Worm (Caenorhabditis elegans) whole organism, L1 larva: ENCODE measurements around the gene attf-2.

Source experiments
- C16A3.4 ChIP-seq: fragments of 150-350 bp; optimal IDR thresholded peaks from 2 replicates; lab custom pipeline; 2014; ENCODE audit warnings: missing biosample characterization, missing genetic modification characterization
- C34B4.2 ChIP-seq: sonication (generic microtip); optimal IDR thresholded peaks from 2 replicates; lab custom pipeline; 2017; ENCODE audit warnings: mild to moderate bottlenecking, missing genetic modification characterization, missing compliant biosample characterization
- F16B12.6 ChIP-seq: fragments of 150-350 bp; optimal IDR thresholded peaks from 2 replicates; lab custom pipeline; 2014; ENCODE audit warnings: missing biosample characterization, missing genetic modification characterization
- alr-1 ChIP-seq: fragments of 200-800 bp; sonication (Bioruptor generic); optimal IDR thresholded peaks from 2 replicates; lab custom pipeline; 2018; ENCODE audit warnings: borderline replicate concordance, mild to moderate bottlenecking, missing genetic modification characterization, missing compliant biosample characterization
- blmp-1 ChIP-seq: fragments of 150-350 bp; optimal IDR thresholded peaks from 2 replicates; lab custom pipeline; 2014; ENCODE audit warnings: missing biosample characterization, missing genetic modification characterization
- ceh-63 ChIP-seq: fragments of 200-800 bp; sonication (Bioruptor generic); optimal IDR thresholded peaks from 2 replicates; lab custom pipeline; 2018; ENCODE audit warnings: mild to moderate bottlenecking, missing genetic modification characterization, missing compliant biosample characterization
- ceh-8 ChIP-seq: fragments of 200-800 bp; sonication (Bioruptor generic); optimal IDR thresholded peaks from 2 replicates; lab custom pipeline; 2018; ENCODE audit warnings: mild to moderate bottlenecking, missing genetic modification characterization, moderate library complexity, missing compliant biosample characterization
- ces-1 ChIP-seq: fragments of 150-350 bp; optimal IDR thresholded peaks from 2 replicates; lab custom pipeline; 2014; ENCODE audit warnings: missing biosample characterization, missing genetic modification reagents, missing genetic modification characterization
- dpl-1 ChIP-seq, 3 experiments: fragments of 150-350 bp in 2 of 3; sonication (generic microtip) in 1 of 3; optimal IDR thresholded peaks; 2 replicates each; lab custom pipeline; 2014 to 2017; ENCODE audit warnings: missing biosample characterization in 3 of 3, missing genetic modification characterization in 3 of 3, missing genetic modification reagents in 3 of 3
- efl-1 ChIP-seq, 4 experiments: fragments of 150-350 bp; optimal IDR thresholded peaks in 3 of 4; peaks in 1 of 4; 1 replicate in 1 of 4; 2 replicates in 3 of 4; lab custom pipeline; 2014; ENCODE audit warnings: missing biosample characterization in 2 of 4, missing genetic modification characterization in 2 of 4, missing genetic modification reagents in 2 of 4
- egl-27 ChIP-seq, 2 experiments: fragments of 150-350 bp in 1 of 2; sonication (generic microtip); optimal IDR thresholded peaks; 3 replicates each; lab custom pipeline; 2017 to 2018; ENCODE audit warnings: missing biosample characterization in 2 of 2, missing genetic modification characterization in 2 of 2, missing genetic modification reagents in 2 of 2
- fkh-4 ChIP-seq: sonication (generic microtip); optimal IDR thresholded peaks from 2 replicates; lab custom pipeline; 2016; ENCODE audit warnings: missing compliant biosample characterization, missing genetic modification characterization, borderline replicate concordance
- hlh-17 ChIP-seq: fragments of 200-800 bp; sonication (Bioruptor generic); optimal IDR thresholded peaks from 2 replicates; lab custom pipeline; 2018; ENCODE audit warnings: missing genetic modification characterization, mild to moderate bottlenecking, missing compliant biosample characterization, moderate library complexity, borderline replicate concordance
- hpl-2 ChIP-seq: fragments of 150-350 bp; optimal IDR thresholded peaks from 2 replicates; lab custom pipeline; 2014; ENCODE audit warnings: missing biosample characterization, missing genetic modification reagents, missing genetic modification characterization
- irx-1 ChIP-seq: sonication (generic microtip); optimal IDR thresholded peaks from 2 replicates; lab custom pipeline; 2016; ENCODE audit warnings: missing genetic modification characterization, missing compliant biosample characterization
- isw-1 ChIP-seq: fragments of 200-800 bp; sonication (Bioruptor generic); IDR thresholded peaks from 2 replicates; pipeline ENCODE4 v1.3.6; 2022; ENCODE audit warnings: missing genetic modification characterization, missing compliant biosample characterization
- lin-35 ChIP-seq, 2 experiments: fragments of 150-350 bp; optimal IDR thresholded peaks; 2 replicates each; lab custom pipeline; 2014; ENCODE audit warnings: missing biosample characterization in 2 of 2, missing genetic modification characterization in 2 of 2, missing genetic modification reagents in 2 of 2
- lin-39 ChIP-seq: fragments of 150-350 bp; optimal IDR thresholded peaks from 2 replicates; lab custom pipeline; 2014; ENCODE audit warnings: missing biosample characterization, missing genetic modification reagents, missing genetic modification characterization
- lir-3 ChIP-seq: sonication (generic microtip); optimal IDR thresholded peaks from 2 replicates; lab custom pipeline; 2016; ENCODE audit warnings: mild to moderate bottlenecking, missing genetic modification characterization, moderate library complexity, missing compliant biosample characterization; ENCODE audit not compliant: poor library complexity
- lsy-2 ChIP-seq, 2 experiments: fragments of 150-350 bp; optimal IDR thresholded peaks; 2 replicates each; lab custom pipeline; 2014; ENCODE audit warnings: missing biosample characterization in 2 of 2, missing genetic modification characterization in 2 of 2
- mab-9 ChIP-seq: fragments of 200-800 bp; sonication (Bioruptor generic); IDR thresholded peaks from 2 replicates; pipeline ENCODE4 v1.3.6; 2022; ENCODE audit warnings: missing genetic modification reagents, missing genetic modification characterization, missing compliant biosample characterization
- mef-2 ChIP-seq: fragments of 150-350 bp; optimal IDR thresholded peaks from 2 replicates; lab custom pipeline; 2014; ENCODE audit warnings: missing biosample characterization, missing genetic modification characterization
- mep-1 ChIP-seq: fragments of 150-350 bp; optimal IDR thresholded peaks from 2 replicates; lab custom pipeline; 2014; ENCODE audit warnings: missing biosample characterization, missing genetic modification characterization
- nhr-11 ChIP-seq: fragments of 150-350 bp; optimal IDR thresholded peaks from 2 replicates; lab custom pipeline; 2014; ENCODE audit warnings: missing biosample characterization, missing genetic modification characterization
- nhr-19 ChIP-seq: fragments of 200-800 bp; sonication (Bioruptor generic); conservative IDR thresholded peaks from 2 replicates; pipeline ENCODE4 v1.3.6; 2022; ENCODE audit warnings: missing genetic modification characterization, missing compliant biosample characterization
- nhr-20 ChIP-seq: sonication (generic microtip); optimal IDR thresholded peaks from 2 replicates; lab custom pipeline; 2016; ENCODE audit warnings: mild to moderate bottlenecking, missing genetic modification characterization, missing compliant biosample characterization
- nhr-237 ChIP-seq: fragments of 150-350 bp; optimal IDR thresholded peaks from 2 replicates; lab custom pipeline; 2014; ENCODE audit warnings: missing biosample characterization, missing genetic modification characterization
- nhr-71 ChIP-seq: sonication (generic microtip); optimal IDR thresholded peaks from 2 replicates; lab custom pipeline; 2016; ENCODE audit warnings: mild to moderate bottlenecking, missing genetic modification characterization, moderate library complexity, missing compliant biosample characterization
- nhr-76 ChIP-seq: sonication (generic microtip); optimal IDR thresholded peaks from 2 replicates; lab custom pipeline; 2017; ENCODE audit warnings: missing biosample characterization, missing genetic modification characterization
- nhr-77 ChIP-seq: fragments of 150-350 bp; optimal IDR thresholded peaks from 2 replicates; lab custom pipeline; 2014; ENCODE audit warnings: missing biosample characterization, missing genetic modification characterization
- nhr-85 ChIP-seq: sonication (generic microtip); peaks from one replicate; lab custom pipeline; 2016; ENCODE audit warnings: missing genetic modification characterization, inconsistent platforms, missing compliant biosample characterization
- nhr-90 ChIP-seq: sonication (generic microtip); optimal IDR thresholded peaks from 2 replicates; lab custom pipeline; 2016; ENCODE audit warnings: mild to moderate bottlenecking, missing genetic modification characterization, missing compliant biosample characterization; ENCODE audit not compliant: poor library complexity
- pag-3 ChIP-seq: sonication (generic microtip); optimal IDR thresholded peaks from 2 replicates; lab custom pipeline; 2017; ENCODE audit warnings: missing genetic modification characterization, mild to moderate bottlenecking, missing compliant biosample characterization, antibody characterized with exemption, borderline replicate concordance; ENCODE audit not compliant: insufficient read depth
- pqm-1 ChIP-seq: sonication (generic microtip); optimal IDR thresholded peaks from 3 replicates; lab custom pipeline; 2017; ENCODE audit warnings: missing biosample characterization, missing genetic modification characterization
- skn-1 ChIP-seq: fragments of 150-350 bp; optimal IDR thresholded peaks from 2 replicates; lab custom pipeline; 2014; ENCODE audit warnings: missing biosample characterization, missing genetic modification characterization
- snpc-4 ChIP-seq: fragments of 150-350 bp; optimal IDR thresholded peaks from 2 replicates; lab custom pipeline; 2014; ENCODE audit warnings: missing biosample characterization, missing genetic modification characterization
- sox-4 ChIP-seq: sonication (generic microtip); optimal IDR thresholded peaks from 2 replicates; lab custom pipeline; 2016; ENCODE audit warnings: missing genetic modification characterization, missing compliant biosample characterization
- sptf-1 ChIP-seq: fragments of 150-350 bp; optimal IDR thresholded peaks from 2 replicates; lab custom pipeline; 2014; ENCODE audit warnings: missing biosample characterization, missing genetic modification characterization
- sup-37 ChIP-seq: fragments of 200-800 bp; sonication (Bioruptor generic); optimal IDR thresholded peaks from 2 replicates; lab custom pipeline; 2018; ENCODE audit warnings: mild to moderate bottlenecking, missing genetic modification characterization, missing compliant biosample characterization
- tlp-1 ChIP-seq: fragments of 150-350 bp; optimal IDR thresholded peaks from 2 replicates; lab custom pipeline; 2014; ENCODE audit warnings: missing biosample characterization, missing genetic modification characterization
- unc-130 ChIP-seq: fragments of 150-350 bp; optimal IDR thresholded peaks from 2 replicates; lab custom pipeline; 2017; ENCODE audit warnings: missing biosample characterization, missing genetic modification characterization, inconsistent platforms
- unc-62 ChIP-seq: fragments of 150-350 bp; optimal IDR thresholded peaks from 2 replicates; lab custom pipeline; 2014; ENCODE audit warnings: missing biosample characterization, missing genetic modification reagents, missing genetic modification characterization
- unc-86 ChIP-seq: sonication (generic microtip); optimal IDR thresholded peaks from 2 replicates; lab custom pipeline; 2016; ENCODE audit warnings: missing genetic modification characterization, missing compliant biosample characterization
- unc-98 ChIP-seq: fragments of 200-800 bp; sonication (Bioruptor generic); IDR thresholded peaks from 2 replicates; pipeline ENCODE4 v1.3.6; 2022; ENCODE audit warnings: missing genetic modification characterization, missing compliant biosample characterization
- vab-15 ChIP-seq: sonication (generic microtip); optimal IDR thresholded peaks from 2 replicates; lab custom pipeline; 2017; ENCODE audit warnings: missing genotype, mild to moderate bottlenecking, missing genetic modification characterization, missing compliant biosample characterization
- xbp-1 ChIP-seq: sonication (generic microtip); optimal IDR thresholded peaks from 2 replicates; lab custom pipeline; 2016; ENCODE audit warnings: missing genetic modification characterization, missing compliant biosample characterization
- ztf-4 ChIP-seq: fragments of 150-350 bp; optimal IDR thresholded peaks from 2 replicates; lab custom pipeline; 2014; ENCODE audit warnings: missing biosample characterization, missing genetic modification characterization

The attf-2 gene

DNA sequence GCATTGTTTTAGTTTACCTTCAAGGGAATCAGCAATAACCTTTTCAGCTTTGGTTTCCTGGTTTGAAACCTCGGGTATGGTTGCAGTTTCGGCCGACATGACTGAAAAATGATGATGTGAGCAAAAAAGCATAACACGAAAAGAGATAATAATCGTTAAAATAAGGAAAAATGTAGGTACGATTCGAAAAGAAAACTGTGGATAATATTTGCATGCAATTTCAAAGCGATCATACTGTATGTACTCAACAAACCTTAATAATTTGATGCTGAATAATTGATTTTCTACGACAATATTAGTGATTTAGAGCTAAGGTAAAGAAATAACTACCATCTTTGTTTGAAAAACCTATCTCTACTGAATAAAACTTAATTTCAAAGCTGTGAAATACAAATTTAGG is at the start of gene attf-2:
TSS of gene attf-2 (minus strand) at position 101 of the 400 bp plus-strand sequence.
- TF ChIP-seq dpl-1 (GFP tag; optimal IDR thresholded peaks at IDR 0.05; lab: Kevin White, UChicago), result no peak
- TF ChIP-seq pag-3 (tag; lab: Kevin White, UChicago), result no peak
- no peak for TF ChIP-seq sox-4 (tag; lab: Kevin White, UChicago)
- TF ChIP-seq ceh-63, result no peak
- no peak for TF ChIP-seq mef-2
- TF ChIP-seq mab-9, result no peak
- no peak for TF ChIP-seq nhr-20
- no peak for TF ChIP-seq fkh-4
- no peak for TF ChIP-seq ces-1 (GFP tag; lab: Kevin White, UChicago)
- TF ChIP-seq lsy-2 (tag; optimal IDR thresholded peaks at IDR 0.05; lab: Kevin White, UChicago), result no peak
- no peak for TF ChIP-seq C34B4.2 (tag; lab: Kevin White, UChicago)
- no peak for TF ChIP-seq nhr-77 (tag; lab: Kevin White, UChicago)

- TF ChIP-seq efl-1 (optimal IDR thresholded peaks at IDR 0.05; lab: Kevin White, UChicago) (no peak), efl-1 (GFP tag; optimal IDR thresholded peaks at IDR 0.05 in 1 of 2; lab: Kevin White, UChicago) (no peak), mep-1 (tag; lab: Kevin White, UChicago) (no peak), skn-1 (tag; lab: Kevin White, UChicago) (no peak)
Observed at ce11 chrV:7239471-7239870, 43.5 kb upstream of the attf-2 start, which contains the start of gene C05C8.1. C05C8.1 (plus strand) TSS chrV:7239771.

DNA sequence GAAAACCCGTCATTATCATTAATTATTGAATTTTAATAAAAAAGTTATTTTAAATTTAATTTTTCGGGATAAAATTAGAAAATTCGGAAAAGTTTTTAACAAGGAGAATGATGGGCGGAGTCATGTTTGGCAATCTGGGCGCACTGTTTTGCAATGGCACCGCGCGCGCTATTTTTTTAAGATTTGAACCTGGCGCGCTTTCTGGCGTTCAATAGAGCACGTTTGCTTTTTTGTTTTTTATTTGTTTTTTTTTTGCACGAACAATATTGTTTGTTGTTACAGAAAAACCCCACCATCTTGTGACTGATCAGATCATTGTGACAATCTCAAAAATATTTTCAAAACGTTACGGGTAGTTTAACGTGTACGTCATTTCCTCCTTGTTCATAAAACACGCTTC is 41.2 kb upstream of the attf-2 start, which contains the start of gene hyls-1:
TSS of gene hyls-1 (plus strand) at position 249 of the 400 bp plus-strand sequence.
- peak; percentile 74 for TF ChIP-seq lir-3 (tag; lab: Kevin White, UChicago)
- TF ChIP-seq tlp-1 (tag; lab: Kevin White, UChicago), result no peak
- no peak for TF ChIP-seq alr-1 (tag; lab: Kevin White, UChicago)
- TF ChIP-seq mab-9, result no peak
- TF ChIP-seq lsy-2 (tag; optimal IDR thresholded peaks at IDR 0.05; lab: Kevin White, UChicago), result peak; percentile 88
- TF ChIP-seq F16B12.6 (tag; lab: Kevin White, UChicago), result peak; percentile 40
- TF ChIP-seq C34B4.2 (tag; lab: Kevin White, UChicago), result no peak
- TF ChIP-seq lin-35 (GFP tag; optimal IDR thresholded peaks at IDR 0.05; lab: Kevin White, UChicago), result peak; percentile 94 to 97
- no peak for TF ChIP-seq unc-98
- TF ChIP-seq nhr-71 (tag; lab: Kevin White, UChicago), result peak; percentile 92
- peak; percentile 91 for TF ChIP-seq nhr-20
- no peak for TF ChIP-seq ces-1 (GFP tag; lab: Kevin White, UChicago)
- TF ChIP-seq vab-15, result peak; percentile 2
- TF ChIP-seq irx-1 (tag; lab: Kevin White, UChicago), result peak; percentile 86
- peak; percentile 81 for TF ChIP-seq unc-86 (tag; lab: Kevin White, UChicago)
- TF ChIP-seq pag-3 (tag; lab: Kevin White, UChicago), result no peak
- TF ChIP-seq nhr-90 (tag; lab: Kevin White, UChicago), result peak; percentile 89
- TF ChIP-seq snpc-4 (tag; lab: Kevin White, UChicago), result peak; percentile 63
- TF ChIP-seq hpl-2 (GFP tag; lab: Kevin White, UChicago), result peak; percentile 75
- TF ChIP-seq nhr-19 (GFP tag; lab: Robert Waterston, UW), result peak; percentile 91
- peak; percentile 78 for TF ChIP-seq unc-130 (tag; lab: Kevin White, UChicago)
- no peak for TF ChIP-seq pqm-1
- peak; percentile 44 for TF ChIP-seq ceh-8 (GFP tag; lab: Kevin White, UChicago)
- TF ChIP-seq nhr-77 (tag; lab: Kevin White, UChicago), result peak; percentile 59
- TF ChIP-seq sup-37, result peak; percentile 35
- TF ChIP-seq egl-27 (tag; optimal IDR thresholded peaks at IDR 0.05; lab: Kevin White, UChicago), result no peak
- peak; percentile 95 for TF ChIP-seq skn-1 (tag; lab: Kevin White, UChicago)
- peak; percentile 88 for TF ChIP-seq xbp-1 (tag; lab: Kevin White, UChicago)
- TF ChIP-seq nhr-76 (tag; lab: Kevin White, UChicago), result no peak
- TF ChIP-seq lin-39, result peak; percentile 74
- no peak for TF ChIP-seq hlh-17 (GFP tag; lab: Kevin White, UChicago)
- TF ChIP-seq nhr-85 (tag; lab: Kevin White, UChicago), result peak; percentile 94
- peak; percentile 88 for TF ChIP-seq isw-1 (GFP tag; lab: Robert Waterston, UW)
- TF ChIP-seq blmp-1, result peak; percentile 73
- TF ChIP-seq sptf-1 (tag; lab: Kevin White, UChicago), result no peak
- TF ChIP-seq ztf-4, result peak; percentile 38
- peak; percentile 48 for TF ChIP-seq nhr-11 (tag; lab: Kevin White, UChicago)
- TF ChIP-seq unc-62 (GFP tag; lab: Kevin White, UChicago), result no peak
- peak; percentile 89 for TF ChIP-seq C16A3.4 (tag; lab: Kevin White, UChicago)
- TF ChIP-seq nhr-237 (tag; lab: Kevin White, UChicago), result peak; percentile 51
